Fruit fly (Drosophila melanogaster) whole organism, embryonic: ENCODE data around the gene CG7551.

ENCODE experiments used
- Antp ChIP-seq: fragments of 200-800 bp; sonication (Bioruptor generic); optimal IDR thresholded peaks from 3 replicates; lab custom pipeline; 2016; ENCODE audit warnings: missing biosample characterization, missing genetic modification characterization
- Bdp1 ChIP-seq: fragments of 200-800 bp; sonication (Bioruptor generic); optimal IDR thresholded peaks from 3 replicates; lab custom pipeline; 2016; ENCODE audit warnings: missing biosample characterization, missing genetic modification characterization
- CG10959 ChIP-seq: fragments of 200-800 bp; sonication (Bioruptor generic); IDR thresholded peaks from 2 replicates; pipeline ENCODE4 v1.3.6; 2022; ENCODE audit warnings: missing biosample characterization, missing genetic modification characterization
- CG10979 ChIP-seq: fragments of 200-800 bp; sonication (Bioruptor generic); optimal IDR thresholded peaks from 2 replicates; lab custom pipeline; 2018; ENCODE audit warnings: missing biosample characterization, mild to moderate bottlenecking, missing genetic modification characterization, moderate library complexity
- CG11085 ChIP-seq: fragments of 200-800 bp; sonication (Bioruptor generic); IDR thresholded peaks from 2 replicates; pipeline ENCODE4 v1.3.6; 2022; ENCODE audit warnings: missing biosample characterization, missing genetic modification characterization
- CG11504 ChIP-seq: fragments of 200-800 bp; sonication (Bioruptor generic); optimal IDR thresholded peaks from 3 replicates; lab custom pipeline; 2019; ENCODE audit warnings: missing biosample characterization, mild to moderate bottlenecking, missing genetic modification characterization, moderate library complexity
- CG11695 ChIP-seq: fragments of 200-800 bp; sonication (Bioruptor generic); IDR thresholded peaks from 3 replicates; pipeline ENCODE4 v1.3.6; 2022; ENCODE audit warnings: missing biosample characterization, missing genetic modification characterization
- CG11723 ChIP-seq: fragments of 200-800 bp; sonication (Bioruptor generic); optimal IDR thresholded peaks from 2 replicates; lab custom pipeline; 2017; ENCODE audit warnings: missing biosample characterization, mild to moderate bottlenecking, missing genetic modification characterization
- CG14014 ChIP-seq: fragments of 200-800 bp; sonication (Bioruptor generic); IDR thresholded peaks from 2 replicates; pipeline ENCODE4 v1.3.6; 2022; ENCODE audit warnings: missing biosample characterization, missing genetic modification characterization
- CG14667 ChIP-seq: fragments of 200-800 bp; sonication (Bioruptor generic); IDR thresholded peaks from 2 replicates; pipeline ENCODE4 v1.3.6; 2022; ENCODE audit warnings: missing biosample characterization, missing genetic modification characterization
- CG15073 ChIP-seq: fragments of 200-800 bp; sonication (Bioruptor generic); optimal IDR thresholded peaks from 2 replicates; lab custom pipeline; 2016; ENCODE audit warnings: missing biosample characterization, missing genetic modification characterization
- CG16813 ChIP-seq: fragments of 200-800 bp; sonication (Bioruptor generic); IDR thresholded peaks from 3 replicates; pipeline ENCODE4 v1.3.6; 2022; ENCODE audit warnings: missing biosample characterization, missing genetic modification characterization; ENCODE audit not compliant: partially characterized antibody
- CG17568 ChIP-seq: fragments of 200-800 bp; sonication (Bioruptor generic); optimal IDR thresholded peaks from 2 replicates; lab custom pipeline; 2018; ENCODE audit warnings: missing biosample characterization, mild to moderate bottlenecking, missing genetic modification characterization, moderate library complexity
- CG18262 ChIP-seq: fragments of 200-800 bp; optimal IDR thresholded peaks from 3 replicates; lab custom pipeline; 2019; ENCODE audit warnings: missing biosample characterization, mild to moderate bottlenecking, missing genetic modification characterization, moderate library complexity
- CG2712 ChIP-seq: fragments of 200-800 bp; optimal IDR thresholded peaks from 3 replicates; lab custom pipeline; 2019; ENCODE audit warnings: missing biosample characterization, mild to moderate bottlenecking, missing genetic modification characterization, moderate library complexity
- CG3995 ChIP-seq: fragments of 200-800 bp; sonication (Bioruptor generic); optimal IDR thresholded peaks from 3 replicates; lab custom pipeline; 2016; ENCODE audit warnings: missing biosample characterization, missing genetic modification characterization
- CG4404 ChIP-seq: fragments of 200-800 bp; sonication (Bioruptor generic); IDR thresholded peaks from 2 replicates; pipeline ENCODE4 v1.3.6; 2022; ENCODE audit warnings: missing biosample characterization, missing genetic modification characterization
- CG4820 ChIP-seq: fragments of 200-800 bp; sonication (Bioruptor generic); optimal IDR thresholded peaks from 3 replicates; lab custom pipeline; 2016; ENCODE audit warnings: missing biosample characterization, missing genetic modification characterization
- CG5245 ChIP-seq: fragments of 200-800 bp; sonication (Bioruptor generic); optimal IDR thresholded peaks from 3 replicates; lab custom pipeline; 2016; ENCODE audit warnings: missing biosample characterization, missing genetic modification characterization
- CG7963 ChIP-seq: fragments of 200-800 bp; sonication (Bioruptor generic); IDR thresholded peaks from 3 replicates; pipeline ENCODE4 v1.3.6; 2022; ENCODE audit warnings: missing biosample characterization, missing genetic modification characterization; ENCODE audit not compliant: partially characterized antibody
- CG8388 ChIP-seq: fragments of 200-800 bp; sonication (Bioruptor generic); optimal IDR thresholded peaks from 2 replicates; lab custom pipeline; 2019; ENCODE audit warnings: missing biosample characterization, mild to moderate bottlenecking, missing genetic modification characterization, moderate library complexity
- CG8765 ChIP-seq: fragments of 200-800 bp; sonication (Bioruptor generic); IDR thresholded peaks from 2 replicates; pipeline ENCODE4 v1.3.6; 2022; ENCODE audit warnings: missing biosample characterization, missing genetic modification characterization
- CG9817 ChIP-seq: fragments of 200-800 bp; sonication (Bioruptor generic); optimal IDR thresholded peaks from 2 replicates; lab custom pipeline; 2018; ENCODE audit warnings: missing biosample characterization, mild to moderate bottlenecking, missing genetic modification characterization, moderate library complexity
- CTCF ChIP-seq: fragments of 200-800 bp; sonication (Bioruptor generic); optimal IDR thresholded peaks from 2 replicates; lab custom pipeline; 2017; ENCODE audit warnings: missing biosample characterization, mild to moderate bottlenecking, missing genetic modification characterization, moderate library complexity
- Fer2 ChIP-seq: fragments of 200-800 bp; sonication (Bioruptor generic); optimal IDR thresholded peaks from 2 replicates; lab custom pipeline; 2018; ENCODE audit warnings: missing biosample characterization, mild to moderate bottlenecking, missing genetic modification characterization, moderate library complexity
- H15 ChIP-seq: fragments of 200-800 bp; sonication (Bioruptor generic); IDR thresholded peaks from 3 replicates; pipeline ENCODE4 v1.3.6; 2022; ENCODE audit warnings: missing biosample characterization, missing genetic modification characterization
- HLH3B ChIP-seq: fragments of 200-800 bp; sonication (Bioruptor generic); IDR thresholded peaks from 2 replicates; pipeline ENCODE4 v1.3.6; 2022; ENCODE audit warnings: missing biosample characterization, missing genetic modification characterization
- HLH54F ChIP-seq: fragments of 200-800 bp; sonication (Bioruptor generic); optimal IDR thresholded peaks from 3 replicates; lab custom pipeline; 2016; ENCODE audit warnings: missing biosample characterization, missing genetic modification characterization
- Ptx1 ChIP-seq: fragments of 200-800 bp; sonication (Bioruptor generic); IDR thresholded peaks from 2 replicates; pipeline ENCODE4 v1.3.6; 2022; ENCODE audit warnings: missing biosample characterization, missing genetic modification characterization
- Ravus ChIP-seq: fragments of 200-800 bp; sonication (Bioruptor generic); IDR thresholded peaks from 2 replicates; pipeline ENCODE4 v1.3.6; 2022; ENCODE audit warnings: missing biosample characterization, missing genetic modification characterization
- Spps ChIP-seq: fragments of 200-800 bp; sonication (Bioruptor generic); optimal IDR thresholded peaks from 2 replicates; lab custom pipeline; 2018; ENCODE audit warnings: missing biosample characterization, mild to moderate bottlenecking, missing genetic modification characterization
- Sry-β ChIP-seq: fragments of 200-800 bp; sonication (Bioruptor generic); optimal IDR thresholded peaks from 2 replicates; lab custom pipeline; 2018; ENCODE audit warnings: missing biosample characterization, mild to moderate bottlenecking, missing genetic modification characterization, moderate library complexity
- Xbp1 ChIP-seq: fragments of 200-800 bp; sonication (Bioruptor generic); optimal IDR thresholded peaks from 3 replicates; lab custom pipeline; 2016; ENCODE audit warnings: missing biosample characterization, mild to moderate bottlenecking, missing genetic modification characterization
- Xrp1 ChIP-seq: fragments of 200-800 bp; sonication (Bioruptor generic); IDR thresholded peaks from 2 replicates; pipeline ENCODE4 v1.3.6; 2022; ENCODE audit warnings: missing biosample characterization, missing genetic modification characterization
- ac ChIP-seq: fragments of 200-800 bp; sonication (Bioruptor generic); optimal IDR thresholded peaks from 3 replicates; lab custom pipeline; 2017; ENCODE audit warnings: missing biosample characterization, mild to moderate bottlenecking, missing genetic modification characterization
- aop ChIP-seq: fragments of 200-800 bp; sonication (Bioruptor generic); IDR thresholded peaks from 2 replicates; pipeline ENCODE4 v1.3.6; 2022; ENCODE audit warnings: missing biosample characterization, missing genetic modification characterization
- ara ChIP-seq: fragments of 200-800 bp; sonication (Bioruptor generic); IDR thresholded peaks from 2 replicates; pipeline ENCODE4 v1.3.6; 2022; ENCODE audit warnings: missing biosample characterization, missing genetic modification characterization
- chm ChIP-seq: fragments of 200-800 bp; sonication (Bioruptor generic); IDR thresholded peaks from 2 replicates; pipeline ENCODE4 v1.3.6; 2022; ENCODE audit warnings: missing biosample characterization, missing genetic modification characterization
- corto ChIP-seq: fragments of 200-800 bp; sonication (Bioruptor generic); optimal IDR thresholded peaks from 2 replicates; lab custom pipeline; 2016; ENCODE audit warnings: missing biosample characterization, mild to moderate bottlenecking, missing genetic modification characterization, moderate library complexity
- gem ChIP-seq: fragments of 200-800 bp; sonication (Bioruptor generic); optimal IDR thresholded peaks from 2 replicates; lab custom pipeline; 2019; ENCODE audit warnings: missing biosample characterization, mild to moderate bottlenecking, missing genetic modification characterization, moderate library complexity
- lab ChIP-seq: fragments of 200-800 bp; sonication (Bioruptor generic); optimal IDR thresholded peaks from 3 replicates; lab custom pipeline; 2017; ENCODE audit warnings: missing biosample characterization, missing genetic modification characterization, mild to moderate bottlenecking, moderate library complexity, missing genetic modification reagents
- mld ChIP-seq: fragments of 200-800 bp; sonication (Bioruptor generic); IDR thresholded peaks from 3 replicates; pipeline ENCODE4 v1.3.6; 2022; ENCODE audit warnings: missing biosample characterization, missing genetic modification characterization; ENCODE audit not compliant: partially characterized antibody
- nmo ChIP-seq: fragments of 200-800 bp; sonication (Bioruptor generic); optimal IDR thresholded peaks from 2 replicates; lab custom pipeline; 2018; ENCODE audit warnings: missing biosample characterization, mild to moderate bottlenecking, missing genetic modification characterization, moderate library complexity
- peb ChIP-seq: fragments of 200-800 bp; sonication (Bioruptor generic); IDR thresholded peaks from 2 replicates; pipeline ENCODE4 v1.3.6; 2022; ENCODE audit warnings: missing biosample characterization, missing genetic modification characterization
- pfk ChIP-seq: fragments of 200-800 bp; sonication (Bioruptor generic); optimal IDR thresholded peaks from 2 replicates; lab custom pipeline; 2018; ENCODE audit warnings: missing biosample characterization, mild to moderate bottlenecking, missing genetic modification characterization, moderate library complexity
- pnt ChIP-seq: fragments of 200-800 bp; sonication (Bioruptor generic); optimal IDR thresholded peaks from 3 replicates; lab custom pipeline; 2016; ENCODE audit warnings: missing biosample characterization, missing genetic modification characterization
- sc ChIP-seq, 3 experiments: fragments of >200 bp in 2 of 3; fragments of 200-800 bp in 1 of 3; sonication (Bioruptor generic) in 1 of 3; optimal IDR thresholded peaks; 2 replicates in 2 of 3; 3 replicates in 1 of 3; lab custom pipeline; 2017; ENCODE audit warnings: mild to moderate bottlenecking in 1 of 3, missing biosample characterization in 1 of 3, missing genetic modification characterization in 1 of 3, missing genetic modification reagents in 1 of 3
- sens ChIP-seq: fragments of 200-800 bp; sonication (Bioruptor generic); peaks from one replicate; lab custom pipeline; 2016; ENCODE audit warnings: missing biosample characterization, missing genetic modification characterization
- sisA ChIP-seq: fragments of 200-800 bp; sonication (Bioruptor generic); IDR thresholded peaks from 2 replicates; pipeline ENCODE4 v1.3.6; 2022; ENCODE audit warnings: missing biosample characterization, missing genetic modification characterization
- slou ChIP-seq: fragments of 200-800 bp; sonication (Bioruptor generic); optimal IDR thresholded peaks from 3 replicates; lab custom pipeline; 2016; ENCODE audit warnings: missing biosample characterization, missing genetic modification characterization
- unpg ChIP-seq: fragments of 200-800 bp; sonication (Bioruptor generic); optimal IDR thresholded peaks from 3 replicates; lab custom pipeline; 2018; ENCODE audit warnings: missing biosample characterization, mild to moderate bottlenecking, missing genetic modification characterization, moderate library complexity
- vnd ChIP-seq: fragments of 200-800 bp; sonication (Bioruptor generic); IDR thresholded peaks from 3 replicates; pipeline ENCODE4 v1.3.6; 2022; ENCODE audit warnings: missing biosample characterization, missing genetic modification characterization; ENCODE audit not compliant: partially characterized antibody

The CG7551 gene

DNA sequence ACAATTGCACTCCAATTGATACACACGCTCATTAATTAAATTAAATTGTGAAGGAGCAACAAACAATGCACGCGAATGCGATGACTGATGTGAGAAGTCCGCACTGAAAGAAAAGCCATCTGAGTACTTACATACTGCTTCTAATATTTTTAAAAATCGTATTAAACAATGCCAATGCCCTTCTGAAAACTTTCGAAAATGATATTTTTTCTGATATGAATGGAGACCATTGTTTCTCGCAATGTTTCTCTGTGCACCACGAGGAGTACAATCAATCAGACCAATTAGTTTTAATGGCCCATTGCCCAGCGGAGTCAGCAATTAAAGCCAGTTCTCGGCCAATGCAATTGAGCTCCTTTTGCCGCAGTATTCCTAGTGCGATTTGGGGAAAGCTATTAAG lies 25.1 kb upstream of the CG7551 start (continued):
- TF ChIP-seq CG10979 (tag; lab: Kevin White, UChicago) (peak; percentile 13), CG10959 (GFP tag; lab: Robert Waterston, UW) (peak; percentile 61), Bdp1 (no peak), ac (GFP tag; lab: Kevin White, UChicago) (no peak), mld (no peak), pnt (no peak), CG11504 (tag; lab: Kevin White, UChicago) (peak; percentile 24), CG3995 (GFP tag; lab: Kevin White, UChicago) (no peak), CG4820 (no peak), CG5245 (GFP tag; lab: Kevin White, UChicago) (no peak), H15 (GFP tag; lab: Robert Waterston, UW) (peak; percentile 44; the same call in 1 of the 3 replicates), CG9817 (tag; lab: Kevin White, UChicago) (no peak), Ptx1 (GFP tag; lab: Robert Waterston, UW) (0 out of 2 replicates have a peak, but pooled peaks have one; percentile 42), unpg (GFP tag; lab: Kevin White, UChicago) (no peak), lab (no peak), Ravus (GFP tag; lab: Robert Waterston, UW) (no peak), CG14014 (GFP tag; lab: Robert Waterston, UW) (no peak), pfk (GFP tag; lab: Kevin White, UChicago) (no peak), Sry-β (GFP tag; lab: Kevin White, UChicago) (no peak), CTCF (no peak), CG16813 (no peak), CG2712 (tag; lab: Kevin White, UChicago) (peak; percentile 28), chm (GFP tag; lab: Robert Waterston, UW) (no peak), Fer2 (tag; lab: Kevin White, UChicago) (no peak), sc (optimal IDR thresholded peaks at IDR 0.05; lab: Kevin White, UChicago) (no peak), sc (GFP tag; optimal IDR thresholded peaks at IDR 0.05; lab: Kevin White, UChicago) (no peak), aop (no peak), sisA (GFP tag; lab: Robert Waterston, UW) (peak; percentile 23; the same call in 1 of the 2 replicates), CG8388 (no peak), CG11085 (GFP tag; lab: Robert Waterston, UW) (no peak), HLH3B (GFP tag; lab: Robert Waterston, UW) (no peak), CG11695 (GFP tag; lab: Robert Waterston, UW) (no peak), CG4404 (GFP tag; lab: Robert Waterston, UW) (no peak; the same call in 1 of the 2 replicates), Antp (GFP tag; lab: Kevin White, UChicago) (no peak), CG15073 (GFP tag; lab: Kevin White, UChicago) (no peak), vnd (GFP tag; lab: Robert Waterston, UW) (no peak), gem (peak; percentile 37), sens (GFP tag; lab: Kevin White, UChicago) (peak; percentile 70), CG7963 (GFP tag; lab: Robert Waterston, UW) (no peak), ara (GFP tag; lab: Robert Waterston, UW) (peak; percentile 45; the same call in 1 of the 2 replicates), HLH54F (GFP tag; lab: Kevin White, UChicago) (no peak), CG17568 (GFP tag; lab: Kevin White, UChicago) (no peak), peb (no peak), CG18262 (tag; lab: Kevin White, UChicago) (peak; percentile 22), CG8765 (GFP tag; lab: Robert Waterston, UW) (no peak), Xrp1 (peak; percentile 70), Xbp1 (peak; percentile 7), Spps (tag; lab: Kevin White, UChicago) (no peak), corto (GFP tag; lab: Kevin White, UChicago) (no peak), CG11723 (GFP tag; lab: Kevin White, UChicago) (no peak), CG14667 (GFP tag; lab: Robert Waterston, UW) (no peak; the same call in 1 of the 2 replicates), nmo (peak; percentile 16), slou (no peak)
